Worm (Caenorhabditis elegans) whole organism, L4 larva: Measurements from ENCODE around the gene T04B2.8.
"Not testable (repeated sequence)": the region's sequence is repeated elsewhere in the genome, so short reads cannot be mapped to it uniquely, and the experiment has no call there.

Experiments
- D1046.2 ChIP-seq: fragments of 200-800 bp; sonication (Bioruptor generic); IDR thresholded peaks from 2 replicates; pipeline ENCODE4 v1.3.6; 2022; ENCODE audit warnings: missing genetic modification characterization, missing compliant biosample characterization
- F44E2.7 ChIP-seq: fragments of 200-800 bp; sonication (Bioruptor generic); IDR thresholded peaks from 2 replicates; pipeline ENCODE4 v2.1.2; 2022; ENCODE audit warnings: missing genetic modification characterization, missing compliant biosample characterization
- T20F7.1 ChIP-seq: fragments of 200-800 bp; sonication (Bioruptor generic); optimal IDR thresholded peaks from 2 replicates; lab custom pipeline; 2018; ENCODE audit warnings: mild to moderate bottlenecking, missing genetic modification characterization, missing compliant biosample characterization
- T26A8.4 ChIP-seq: fragments of 200-800 bp; sonication (Bioruptor generic); IDR thresholded peaks from 2 replicates; pipeline ENCODE4 v1.3.6; 2022; ENCODE audit warnings: missing genetic modification characterization, missing compliant biosample characterization
- Y105C5A.15 ChIP-seq: fragments of 200-800 bp; sonication (Bioruptor generic); IDR thresholded peaks from 2 replicates; pipeline ENCODE4 v1.3.6; 2022; ENCODE audit warnings: missing genetic modification characterization, missing compliant biosample characterization
- ZK337.2 ChIP-seq: fragments of 200-800 bp; sonication (Bioruptor generic); IDR thresholded peaks from 2 replicates; pipeline ENCODE4 v1.3.6; 2022; ENCODE audit warnings: missing genetic modification reagents, missing genetic modification characterization, missing compliant biosample characterization
- ZK546.5 ChIP-seq, 2 experiments: sonication (generic microtip); optimal IDR thresholded peaks; 2 replicates each; lab custom pipeline; 2017; ENCODE audit warnings: missing biosample characterization in 2 of 2, missing genetic modification characterization in 2 of 2
- aly-2 ChIP-seq: sonication (generic microtip); optimal IDR thresholded peaks from 2 replicates; lab custom pipeline; 2018; ENCODE audit warnings: missing biosample characterization, missing genetic modification characterization
- ama-1 ChIP-seq: fragments of 150-350 bp; optimal IDR thresholded peaks from 2 replicates; lab custom pipeline; 2014; ENCODE audit warnings: inconsistent platforms, mixed read lengths
- ceh-20 ChIP-seq: fragments of 200-800 bp; sonication (Bioruptor generic); IDR thresholded peaks from 2 replicates; pipeline ENCODE4 v1.3.6; 2022; ENCODE audit warnings: missing genetic modification reagents, missing genetic modification characterization, missing compliant biosample characterization
- ceh-32 ChIP-seq: sonication (generic microtip); optimal IDR thresholded peaks from 2 replicates; lab custom pipeline; 2016; ENCODE audit warnings: mild to moderate bottlenecking, missing genetic modification characterization, missing compliant biosample characterization; ENCODE audit not compliant: poor library complexity
- ceh-62 ChIP-seq: sonication (generic microtip); optimal IDR thresholded peaks from 2 replicates; lab custom pipeline; 2017; ENCODE audit warnings: missing biosample characterization, missing genetic modification characterization
- ctbp-1 ChIP-seq: fragments of 200-800 bp; sonication (Bioruptor generic); IDR thresholded peaks from 2 replicates; pipeline ENCODE4 v1.3.6; 2022; ENCODE audit warnings: missing genetic modification reagents, missing genetic modification characterization, missing compliant biosample characterization
- daf-16 ChIP-seq, 3 experiments: sonication (generic microtip); optimal IDR thresholded peaks; 2 replicates each; lab custom pipeline; 2016 to 2017; ENCODE audit warnings: missing genetic modification characterization in 3 of 3, missing genetic modification reagents in 3 of 3, mild to moderate bottlenecking in 2 of 3, missing compliant biosample characterization in 2 of 3, missing biosample characterization in 1 of 3, moderate library complexity in 1 of 3
- daf-19 ChIP-seq: fragments of 200-800 bp; sonication (Bioruptor generic); conservative IDR thresholded peaks from 2 replicates; pipeline ENCODE4 v1.3.6; 2022; ENCODE audit warnings: missing genetic modification characterization, missing compliant biosample characterization
- dmd-6 ChIP-seq: fragments of 200-800 bp; sonication (Bioruptor generic); IDR thresholded peaks from 2 replicates; pipeline ENCODE4 v1.3.6; 2022; ENCODE audit warnings: missing genetic modification reagents, missing genetic modification characterization, missing compliant biosample characterization
- dpl-1 ChIP-seq: fragments of 150-350 bp; optimal IDR thresholded peaks from 2 replicates; lab custom pipeline; 2014; ENCODE audit warnings: missing biosample characterization, missing genetic modification reagents, missing genetic modification characterization
- egl-43 ChIP-seq: fragments of 200-800 bp; sonication (Bioruptor generic); IDR thresholded peaks from 2 replicates; pipeline ENCODE4 v1.3.6; 2022; ENCODE audit warnings: missing genetic modification reagents, missing genetic modification characterization, missing compliant biosample characterization
- fos-1 ChIP-seq: fragments of 150-350 bp; optimal IDR thresholded peaks from 2 replicates; lab custom pipeline; 2014; ENCODE audit warnings: missing biosample characterization, missing genetic modification characterization
- gei-8 ChIP-seq: fragments of 200-800 bp; sonication (Bioruptor generic); optimal IDR thresholded peaks from 2 replicates; lab custom pipeline; 2018; ENCODE audit warnings: mild to moderate bottlenecking, missing genetic modification characterization, missing compliant biosample characterization
- hif-1 ChIP-seq, 2 experiments: sonication (generic microtip); optimal IDR thresholded peaks; 2 replicates each; lab custom pipeline; 2016 to 2017; ENCODE audit warnings: missing compliant biosample characterization in 2 of 2, missing genetic modification characterization in 2 of 2, missing genetic modification reagents in 2 of 2, missing genotype in 2 of 2, mild to moderate bottlenecking in 1 of 2
- hlh-30 ChIP-seq: sonication (generic microtip); optimal IDR thresholded peaks from 2 replicates; lab custom pipeline; 2017; ENCODE audit warnings: antibody characterized with exemption, mild to moderate bottlenecking, missing genetic modification characterization, missing compliant biosample characterization; ENCODE audit not compliant: insufficient read depth
- lim-7 ChIP-seq: fragments of 200-800 bp; sonication (Bioruptor generic); IDR thresholded peaks from 2 replicates; pipeline ENCODE4 v1.3.6; 2022; ENCODE audit warnings: missing genetic modification characterization, missing compliant biosample characterization
- lin-1 ChIP-seq: fragments of 200-800 bp; sonication (Bioruptor generic); IDR thresholded peaks from 2 replicates; pipeline ENCODE4 v1.3.6; 2022; ENCODE audit warnings: missing genetic modification reagents, missing genetic modification characterization, missing compliant biosample characterization
- lin-38 ChIP-seq: fragments of 200-800 bp; sonication (Bioruptor generic); IDR thresholded peaks from 2 replicates; pipeline ENCODE4 v1.3.6; 2022; ENCODE audit warnings: missing genetic modification reagents, missing genetic modification characterization, missing compliant biosample characterization
- pqm-1 ChIP-seq: sonication (generic microtip); optimal IDR thresholded peaks from 2 replicates; lab custom pipeline; 2017; ENCODE audit warnings: missing biosample characterization, missing genetic modification characterization
- skn-1 ChIP-seq: fragments of 150-350 bp; optimal IDR thresholded peaks from 2 replicates; lab custom pipeline; 2014; ENCODE audit warnings: missing biosample characterization, missing genetic modification characterization
- spr-1 ChIP-seq: sonication (generic microtip); optimal IDR thresholded peaks from 2 replicates; lab custom pipeline; 2016; ENCODE audit warnings: mild to moderate bottlenecking, missing genetic modification characterization, missing compliant biosample characterization
- spr-3 ChIP-seq: fragments of 200-800 bp; sonication (Bioruptor generic); optimal IDR thresholded peaks from 2 replicates; lab custom pipeline; 2018; ENCODE audit warnings: mild to moderate bottlenecking, missing genetic modification characterization, missing compliant biosample characterization
- vab-7 ChIP-seq: fragments of 200-800 bp; sonication (Bioruptor generic); IDR thresholded peaks from 2 replicates; pipeline ENCODE4 v1.3.6; 2022; ENCODE audit warnings: missing genetic modification reagents, missing genetic modification characterization, missing compliant biosample characterization
- zag-1 ChIP-seq: fragments of 150-350 bp; optimal IDR thresholded peaks from 2 replicates; lab custom pipeline; 2014; ENCODE audit warnings: missing biosample characterization, missing genetic modification characterization
- zfp-3 ChIP-seq: fragments of 200-800 bp; sonication (Bioruptor generic); conservative IDR thresholded peaks from 2 replicates; pipeline ENCODE4 v1.3.6; 2022; ENCODE audit warnings: missing genetic modification reagents, missing genetic modification characterization, missing compliant biosample characterization
- ztf-11 ChIP-seq: fragments of 150-350 bp; optimal IDR thresholded peaks from 2 replicates; lab custom pipeline; 2014; ENCODE audit warnings: missing biosample characterization, missing genetic modification characterization
- ztf-7 ChIP-seq: fragments of 150-350 bp; optimal IDR thresholded peaks from 2 replicates; lab custom pipeline; 2014; ENCODE audit warnings: missing biosample characterization, missing genetic modification characterization

Gene T04B2.8

DNA sequence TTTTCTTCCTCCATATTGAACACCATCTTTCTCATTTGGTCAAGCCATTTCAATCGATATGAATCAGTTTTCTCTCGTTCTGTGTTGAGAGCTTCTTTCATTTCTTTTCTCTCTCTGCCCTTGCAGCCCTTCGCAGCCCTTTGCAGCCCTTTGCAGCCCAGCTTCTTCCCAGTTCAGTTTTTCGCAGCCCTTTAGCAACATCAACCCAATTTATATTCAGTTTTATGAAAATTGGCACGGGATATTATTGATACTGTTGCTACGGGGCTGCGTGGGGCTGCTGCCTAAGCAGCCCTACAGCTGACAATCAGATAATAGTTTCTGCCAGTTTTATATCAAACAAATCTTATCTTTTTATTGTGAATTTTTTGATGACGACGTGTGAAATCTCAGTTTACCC lies 14.0 kb downstream of the T04B2.8 start, which contains the start of gene F44D12.10:
TSS of gene F44D12.10 (minus strand) at position 101 of the 400 bp plus-strand sequence.
- TF ChIP-seq ceh-32 (tag; lab: Kevin White, UChicago) (no peak), skn-1 (tag; lab: Kevin White, UChicago) (no peak), daf-16 (GFP tag; optimal IDR thresholded peaks at IDR 0.05; lab: Kevin White, UChicago) (no peak), daf-16 (tag; optimal IDR thresholded peaks at IDR 0.05; lab: Kevin White, UChicago) (no peak), lin-38 (GFP tag; lab: Robert Waterston, UW) (no peak), ZK546.5 (tag; optimal IDR thresholded peaks at IDR 0.05; lab: Kevin White, UChicago) (no peak), dpl-1 (GFP tag; lab: Kevin White, UChicago) (no peak), spr-1 (tag; lab: Kevin White, UChicago) (no peak), vab-7 (GFP tag; lab: Robert Waterston, UW) (no peak)
- TF ChIP-seq, all 104 proteins: peak for 0

DNA sequence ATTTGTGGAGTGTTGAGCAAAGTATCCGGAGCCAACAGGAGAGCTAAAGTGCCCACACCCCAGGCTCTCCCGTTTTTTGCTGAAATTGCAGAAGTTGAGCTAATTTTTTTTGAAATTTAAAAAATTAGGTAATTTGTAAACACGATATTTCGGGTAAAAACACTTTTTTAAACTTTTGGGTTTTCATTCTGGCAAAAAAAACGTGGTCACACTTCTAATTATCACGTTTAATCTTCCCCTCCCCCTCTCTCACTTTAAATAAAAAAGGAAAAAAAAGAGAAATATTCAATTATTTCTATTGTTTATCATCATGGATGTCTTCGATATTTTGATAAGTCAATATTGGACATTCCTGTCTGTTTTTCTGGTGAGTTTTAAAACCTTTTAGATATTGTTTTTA lies 17.9 kb downstream of the T04B2.8 start, which contains the start of gene F44D12.6:
TSS of gene F44D12.6 (plus strand) at position 301 of the 400 bp plus-strand sequence.
- TF ChIP-seq ZK337.2 (GFP tag; lab: Robert Waterston, UW): no peak
- no peak for TF ChIP-seq Y105C5A.15 (GFP tag; lab: Robert Waterston, UW)
- TF ChIP-seq T20F7.1 (GFP tag; lab: Kevin White, UChicago): no peak
- no peak for TF ChIP-seq hif-1 (tag; optimal IDR thresholded peaks at IDR 0.05; lab: Kevin White, UChicago)
- no peak for TF ChIP-seq ama-1 (lab: Kevin White, UChicago)
- no peak for TF ChIP-seq ztf-11 (tag; lab: Kevin White, UChicago)
- no peak for TF ChIP-seq aly-2 (tag; lab: Kevin White, UChicago)
- TF ChIP-seq ceh-20 (GFP tag; lab: Robert Waterston, UW): no peak
- no peak for TF ChIP-seq gei-8 (GFP tag; lab: Kevin White, UChicago)
- no peak for TF ChIP-seq daf-16 (GFP tag; optimal IDR thresholded peaks at IDR 0.05; lab: Kevin White, UChicago)
- no peak for TF ChIP-seq daf-16 (tag; optimal IDR thresholded peaks at IDR 0.05; lab: Kevin White, UChicago)
- TF ChIP-seq lin-1: no peak
- TF ChIP-seq egl-43: no peak
- no peak for TF ChIP-seq zag-1 (tag; lab: Kevin White, UChicago)
- no peak for TF ChIP-seq pqm-1
- TF ChIP-seq T26A8.4 (GFP tag; lab: Robert Waterston, UW): no peak
- TF ChIP-seq dpl-1 (GFP tag; lab: Kevin White, UChicago): no peak

DNA sequence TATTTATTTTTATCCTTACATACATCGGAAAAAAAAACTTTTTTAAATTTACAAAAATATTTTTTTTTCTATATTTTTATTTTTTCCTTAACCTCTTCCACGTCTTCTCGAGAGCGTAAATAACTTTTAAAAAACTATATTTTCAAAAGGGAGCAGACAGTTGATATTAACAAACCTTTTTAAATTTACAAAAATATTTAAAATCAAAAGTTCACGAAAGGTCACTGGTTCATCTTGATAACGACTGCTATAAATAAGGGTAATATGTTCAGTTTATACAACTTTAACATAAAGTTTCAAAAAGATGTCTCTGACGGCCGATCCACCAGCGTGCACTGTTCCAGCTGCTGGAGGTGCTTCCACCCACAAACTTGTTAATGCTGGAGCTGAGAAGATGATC lies 22.2 kb downstream of the T04B2.8 start, which contains the start of the genes F44D12.16 and msd-2:
TSS of gene F44D12.16 (plus strand) at position 301 of the 400 bp plus-strand sequence.
TSS of gene msd-2 (plus strand) at position 305 of the 400 bp plus-strand sequence.
- TF ChIP-seq zfp-3; ztf-7 (tag; lab: Kevin White, UChicago); daf-19: not testable (repeated sequence)
- TF ChIP-seq, all 104 proteins: peak for 0; not testable (repeated sequence) for 104

DNA sequence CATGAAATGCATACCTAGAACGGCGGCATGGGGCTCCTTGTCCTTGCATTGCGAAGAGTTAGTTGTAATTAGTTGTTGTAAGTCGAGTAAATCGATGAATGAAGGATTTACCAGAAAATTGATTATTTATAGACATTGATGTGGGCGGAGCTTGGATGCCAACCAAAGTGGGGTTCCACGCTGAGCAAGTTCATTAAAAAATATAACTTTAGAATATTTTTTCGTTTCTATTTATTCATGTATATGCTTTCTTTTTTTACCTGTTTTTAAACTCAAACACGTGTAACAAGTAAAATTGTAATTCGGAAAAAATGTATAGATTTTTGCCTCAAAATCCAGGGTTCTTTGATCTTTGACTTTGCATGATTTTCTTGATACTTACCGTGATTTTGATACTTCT lies 23.4 kb downstream of the T04B2.8 start, which contains the start of gene gipc-2:
TSS of gene gipc-2 (minus strand) at position 101 of the 400 bp plus-strand sequence.
- TF ChIP-seq spr-3: no peak
- no peak for TF ChIP-seq zag-1 (tag; lab: Kevin White, UChicago)
- no peak for TF ChIP-seq ctbp-1 (GFP tag; lab: Robert Waterston, UW)
- TF ChIP-seq fos-1 (tag; lab: Kevin White, UChicago): no peak
- no peak for TF ChIP-seq D1046.2 (GFP tag; lab: Robert Waterston, UW)
- TF ChIP-seq F44E2.7 (GFP tag; lab: Robert Waterston, UW): no peak
- TF ChIP-seq lin-38 (GFP tag; lab: Robert Waterston, UW): no peak
- TF ChIP-seq hlh-30 (tag; lab: Kevin White, UChicago): no peak
- TF ChIP-seq ceh-62: no peak
- no peak for TF ChIP-seq daf-16 (GFP tag; optimal IDR thresholded peaks at IDR 0.05; lab: Kevin White, UChicago)
- TF ChIP-seq daf-16 (tag; optimal IDR thresholded peaks at IDR 0.05; lab: Kevin White, UChicago): no peak
- no peak for TF ChIP-seq ZK546.5 (tag; optimal IDR thresholded peaks at IDR 0.05; lab: Kevin White, UChicago)
- no peak for TF ChIP-seq dmd-6 (GFP tag; lab: Robert Waterston, UW)
- TF ChIP-seq lim-7 (GFP tag; lab: Robert Waterston, UW): no peak
- TF ChIP-seq, all 104 proteins: peak for 0
